Worm (Caenorhabditis elegans) whole organism, late embryonic: ENCODE measurements around the gene C33C12.7.

Experiments used
- ceh-14 ChIP-seq: sonication (generic microtip); optimal IDR thresholded peaks from 2 replicates; lab custom pipeline; 2016; ENCODE audit warnings: missing genotype, missing genetic modification characterization, missing compliant biosample characterization
- ceh-30 ChIP-seq: fragments of 150-350 bp; optimal IDR thresholded peaks from 2 replicates; lab custom pipeline; 2014; ENCODE audit warnings: missing biosample characterization, missing genetic modification characterization
- ceh-34 ChIP-seq: sonication (generic microtip); optimal IDR thresholded peaks from 2 replicates; lab custom pipeline; 2016; ENCODE audit warnings: mild to moderate bottlenecking, missing genetic modification characterization, missing compliant biosample characterization
- ceh-48 ChIP-seq: sonication (generic microtip); optimal IDR thresholded peaks from 2 replicates; lab custom pipeline; 2016; ENCODE audit warnings: missing genetic modification characterization, inconsistent platforms, missing compliant biosample characterization
- elt-2 ChIP-seq: sonication (generic microtip); optimal IDR thresholded peaks from 2 replicates; lab custom pipeline; 2016; ENCODE audit warnings: missing genetic modification reagents, missing genetic modification characterization, missing compliant biosample characterization
- hlh-15 ChIP-seq: sonication (generic microtip); optimal IDR thresholded peaks from 2 replicates; lab custom pipeline; 2016; ENCODE audit warnings: missing genetic modification characterization, missing compliant biosample characterization
- nhr-11 ChIP-seq: fragments of 150-350 bp; optimal IDR thresholded peaks from 2 replicates; lab custom pipeline; 2014; ENCODE audit warnings: missing biosample characterization, missing genetic modification characterization
- odd-2 ChIP-seq: sonication (generic microtip); optimal IDR thresholded peaks from 2 replicates; lab custom pipeline; 2017; ENCODE audit warnings: antibody characterized with exemption, mild to moderate bottlenecking, missing genetic modification characterization, missing compliant biosample characterization
- pha-4 ChIP-seq: fragments of 150-350 bp; optimal IDR thresholded peaks from 2 replicates; lab custom pipeline; 2018; ENCODE audit warnings: missing biosample characterization, missing genetic modification reagents, missing genetic modification characterization
- pqm-1 ChIP-seq: sonication (generic microtip); optimal IDR thresholded peaks from 2 replicates; lab custom pipeline; 2016; ENCODE audit warnings: missing genetic modification characterization, missing compliant biosample characterization
- rnt-1 ChIP-seq: sonication (generic microtip); optimal IDR thresholded peaks from 2 replicates; lab custom pipeline; 2016; ENCODE audit warnings: missing genetic modification characterization, missing compliant biosample characterization
- unc-42 ChIP-seq: sonication (generic microtip); optimal IDR thresholded peaks from 2 replicates; lab custom pipeline; 2016; ENCODE audit warnings: missing genotype, missing genetic modification characterization, missing compliant biosample characterization

- TF ChIP-seq ceh-48 (no peak), unc-42 (tag; lab: Kevin White, UChicago) (no peak), ceh-14 (no peak), nhr-11 (tag; lab: Kevin White, UChicago) (no peak), hlh-15 (tag; lab: Kevin White, UChicago) (no peak), ceh-34 (tag; lab: Kevin White, UChicago) (no peak), rnt-1 (tag; lab: Kevin White, UChicago) (no peak), pqm-1 (tag; lab: Kevin White, UChicago) (no peak), ceh-30 (tag; lab: Kevin White, UChicago) (no peak), pha-4 (tag; lab: Kevin White, UChicago) (no peak), odd-2 (tag; lab: Kevin White, UChicago) (no peak), elt-2 (tag; lab: Kevin White, UChicago) (no peak)
Measured at ce11 chrII:2168374-2168773, 6.9 kb downstream of the C33C12.7 start, which contains the start of gene fbxb-38.
